Worm (Caenorhabditis elegans) whole organism, L2 larva: ENCODE data around the gene ifp-1.

ENCODE experiments used
- C34F6.9 ChIP-seq: fragments of 150-350 bp; optimal IDR thresholded peaks from 2 replicates; lab custom pipeline; 2014; ENCODE audit warnings: missing biosample characterization, missing genetic modification characterization
- Y55F3AM.14 ChIP-seq: fragments of 200-800 bp; sonication (Bioruptor generic); optimal IDR thresholded peaks from 2 replicates; lab custom pipeline; 2018; ENCODE audit warnings: mild to moderate bottlenecking, missing genetic modification characterization, missing compliant biosample characterization
- ZK546.5 ChIP-seq: sonication (generic microtip); optimal IDR thresholded peaks from 2 replicates; lab custom pipeline; 2017; ENCODE audit warnings: missing biosample characterization, missing genetic modification characterization
- alr-1 ChIP-seq: fragments of 150-350 bp; optimal IDR thresholded peaks from 2 replicates; lab custom pipeline; 2014; ENCODE audit warnings: missing biosample characterization, missing genetic modification characterization
- ama-1 ChIP-seq: fragments of 150-350 bp; optimal IDR thresholded peaks from 2 replicates; lab custom pipeline; 2018; ENCODE audit warnings: inconsistent platforms
- blmp-1 ChIP-seq: sonication (generic microtip); optimal IDR thresholded peaks from 2 replicates; lab custom pipeline; 2017; ENCODE audit warnings: missing genetic modification characterization, mild to moderate bottlenecking, missing compliant biosample characterization, antibody characterized with exemption, moderate library complexity; ENCODE audit not compliant: insufficient read depth
- ceh-16 ChIP-seq: fragments of 150-350 bp; optimal IDR thresholded peaks from 2 replicates; lab custom pipeline; 2014; ENCODE audit warnings: missing biosample characterization, missing genetic modification characterization
- ceh-82 ChIP-seq: fragments of 150-350 bp; optimal IDR thresholded peaks from 2 replicates; lab custom pipeline; 2014; ENCODE audit warnings: missing biosample characterization, missing genetic modification characterization
- crh-2 ChIP-seq: sonication (generic microtip); optimal IDR thresholded peaks from 2 replicates; lab custom pipeline; 2017; ENCODE audit warnings: missing biosample characterization, missing genetic modification characterization
- dmd-4 ChIP-seq: sonication (generic microtip); optimal IDR thresholded peaks from 2 replicates; lab custom pipeline; 2017; ENCODE audit warnings: missing biosample characterization, missing genetic modification characterization
- egl-27 ChIP-seq: sonication (generic microtip); optimal IDR thresholded peaks from 3 replicates; lab custom pipeline; 2017; ENCODE audit warnings: missing biosample characterization, missing genetic modification reagents, missing genetic modification characterization
- elt-1 ChIP-seq: fragments of 150-350 bp; optimal IDR thresholded peaks from 2 replicates; lab custom pipeline; 2014; ENCODE audit warnings: missing biosample characterization, missing genetic modification characterization
- elt-3 ChIP-seq: sonication (generic microtip); optimal IDR thresholded peaks from 2 replicates; lab custom pipeline; 2017; ENCODE audit warnings: missing biosample characterization, missing genetic modification characterization
- fos-1 ChIP-seq: fragments of 150-350 bp; optimal IDR thresholded peaks from 2 replicates; lab custom pipeline; 2014; ENCODE audit warnings: missing biosample characterization, missing genetic modification characterization
- lin-11 ChIP-seq: fragments of 150-350 bp; sonication (generic microtip); optimal IDR thresholded peaks from 2 replicates; lab custom pipeline; 2014; ENCODE audit warnings: missing biosample characterization, missing genetic modification characterization, inconsistent platforms, mixed read lengths
- lin-39 ChIP-seq: fragments of 150-350 bp; optimal IDR thresholded peaks from 2 replicates; lab custom pipeline; 2014; ENCODE audit warnings: missing biosample characterization, missing genetic modification reagents, missing genetic modification characterization
- mab-5 ChIP-seq: fragments of 150-350 bp; optimal IDR thresholded peaks from 2 replicates; lab custom pipeline; 2014; ENCODE audit warnings: missing biosample characterization, missing genetic modification characterization
- mbf-1 ChIP-seq: sonication (generic microtip); optimal IDR thresholded peaks from 2 replicates; lab custom pipeline; 2017; ENCODE audit warnings: missing biosample characterization, missing genetic modification characterization
- mdl-1 ChIP-seq, 2 experiments: fragments of 150-350 bp in 1 of 2; sonication (generic microtip) in 1 of 2; optimal IDR thresholded peaks; 2 replicates each; lab custom pipeline; 2017; ENCODE audit warnings: missing biosample characterization in 2 of 2, missing genetic modification characterization in 2 of 2
- nhr-10 ChIP-seq: sonication (generic microtip); optimal IDR thresholded peaks from 2 replicates; lab custom pipeline; 2017; ENCODE audit warnings: missing biosample characterization, missing genetic modification characterization
- nhr-11 ChIP-seq: fragments of 150-350 bp; optimal IDR thresholded peaks from 2 replicates; lab custom pipeline; 2014; ENCODE audit warnings: missing biosample characterization, missing genetic modification characterization
- nhr-12 ChIP-seq: fragments of 150-350 bp; optimal IDR thresholded peaks from 2 replicates; lab custom pipeline; 2014; ENCODE audit warnings: missing biosample characterization, missing genetic modification characterization
- nhr-129 ChIP-seq: fragments of 150-350 bp; optimal IDR thresholded peaks from 2 replicates; lab custom pipeline; 2014; ENCODE audit warnings: missing biosample characterization, missing genetic modification characterization
- nhr-237 ChIP-seq: fragments of 150-350 bp; optimal IDR thresholded peaks from 2 replicates; lab custom pipeline; 2014; ENCODE audit warnings: missing biosample characterization, missing genetic modification characterization
- nhr-77 ChIP-seq: fragments of 150-350 bp; optimal IDR thresholded peaks from 2 replicates; lab custom pipeline; 2014; ENCODE audit warnings: missing biosample characterization, missing genetic modification characterization
- sem-4 ChIP-seq: fragments of 150-350 bp; optimal IDR thresholded peaks from 2 replicates; lab custom pipeline; 2014; ENCODE audit warnings: missing biosample characterization, missing genetic modification reagents, missing genetic modification characterization
- skn-1 ChIP-seq: sonication (generic microtip); optimal IDR thresholded peaks from 2 replicates; lab custom pipeline; 2017; ENCODE audit warnings: missing biosample characterization, missing genetic modification characterization
- sma-3 ChIP-seq: sonication (generic microtip); optimal IDR thresholded peaks from 2 replicates; lab custom pipeline; 2016; ENCODE audit warnings: missing genetic modification reagents, missing genetic modification characterization, missing compliant biosample characterization
- sma-9 ChIP-seq, 2 experiments: fragments of 150-350 bp in 1 of 2; sonication (generic microtip) in 1 of 2; optimal IDR thresholded peaks; 2 replicates each; lab custom pipeline; 2014 to 2016; ENCODE audit warnings: missing genetic modification characterization in 2 of 2, mild to moderate bottlenecking in 1 of 2, missing biosample characterization in 1 of 2, missing compliant biosample characterization in 1 of 2, missing genetic modification reagents in 1 of 2, moderate library complexity in 1 of 2
- snpc-4 ChIP-seq: fragments of 150-350 bp; optimal IDR thresholded peaks from 2 replicates; lab custom pipeline; 2014; ENCODE audit warnings: missing biosample characterization, missing genetic modification characterization
- unc-55 ChIP-seq: fragments of 150-350 bp; sonication (generic microtip); optimal IDR thresholded peaks from 3 replicates; lab custom pipeline; 2014; ENCODE audit warnings: missing biosample characterization, missing genetic modification reagents, missing genetic modification characterization
- zag-1 ChIP-seq: fragments of 150-350 bp; optimal IDR thresholded peaks from 2 replicates; lab custom pipeline; 2014; ENCODE audit warnings: missing biosample characterization, missing genetic modification characterization
- ztf-11 ChIP-seq: sonication (generic microtip); optimal IDR thresholded peaks from 2 replicates; lab custom pipeline; 2017; ENCODE audit warnings: missing biosample characterization, missing genetic modification characterization
- ztf-4 ChIP-seq: fragments of 150-350 bp; optimal IDR thresholded peaks from 2 replicates; lab custom pipeline; 2014; ENCODE audit warnings: missing biosample characterization, missing genetic modification characterization

The ifp-1 gene

DNA sequence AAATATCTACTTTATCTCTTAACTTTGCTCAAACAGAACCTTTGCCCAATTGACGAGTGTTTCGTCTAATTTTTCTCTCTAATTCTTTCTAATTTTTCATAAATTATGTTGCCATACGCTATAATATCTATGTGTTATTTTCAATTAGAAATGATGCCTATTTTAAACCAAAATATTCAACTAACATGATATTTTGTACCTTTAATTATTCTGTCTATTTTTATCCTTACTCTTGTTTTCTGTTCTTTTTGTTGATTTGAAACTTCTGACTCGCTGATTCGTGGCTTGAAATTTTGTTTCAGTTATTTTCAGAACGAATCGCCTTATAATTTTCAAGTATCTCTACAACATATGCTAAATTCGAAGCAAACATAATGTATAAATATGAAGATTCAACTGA lies 29.5 kb upstream of the ifp-1 start, which contains the start of gene F15G9.6:
Gene F15G9.6, plus strand, starts transcription at position 301 of the 400 bp plus-strand sequence.
- TF ChIP-seq ama-1 (no peak), ztf-4 (tag; lab: Kevin White, UChicago) (no peak), skn-1 (tag; lab: Kevin White, UChicago) (no peak), blmp-1 (no peak), alr-1 (tag; lab: Kevin White, UChicago) (no peak)

DNA sequence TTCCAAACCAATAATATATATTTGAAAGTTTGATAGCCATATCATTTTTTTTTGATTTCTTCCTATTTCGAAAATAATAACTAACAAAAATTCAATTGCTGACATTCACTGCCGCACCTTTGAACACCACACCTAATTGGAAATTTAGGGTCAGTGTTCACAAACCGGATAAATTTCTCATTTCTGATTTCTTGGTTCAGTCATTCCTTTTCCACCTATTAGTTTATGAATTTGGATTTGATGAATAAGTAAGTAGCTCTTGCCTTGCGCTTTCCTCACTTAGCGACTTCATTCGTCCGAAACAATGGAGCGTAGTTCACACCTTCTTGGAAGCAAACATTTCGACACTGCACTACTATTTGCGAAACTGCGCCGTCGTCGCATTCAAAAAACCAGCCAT lies 26.1 kb upstream of the ifp-1 start, which contains the start of gene F15G9.1:
Gene F15G9.1, plus strand, starts transcription at position 301 of the 400 bp plus-strand sequence.
- no peak for TF ChIP-seq ceh-82 (tag; lab: Kevin White, UChicago)
- no peak for TF ChIP-seq crh-2 (tag; lab: Kevin White, UChicago)
- TF ChIP-seq Y55F3AM.14 (GFP tag; lab: Kevin White, UChicago): no peak
- no peak for TF ChIP-seq ZK546.5 (tag; lab: Kevin White, UChicago)
- no peak for TF ChIP-seq ceh-16 (tag; lab: Kevin White, UChicago)
- TF ChIP-seq ama-1: no peak
- TF ChIP-seq nhr-10 (tag; lab: Kevin White, UChicago): no peak
- no peak for TF ChIP-seq skn-1 (tag; lab: Kevin White, UChicago)
- TF ChIP-seq nhr-11: no peak
- TF ChIP-seq ztf-4 (tag; lab: Kevin White, UChicago): no peak
- no peak for TF ChIP-seq lin-11 (tag; lab: Kevin White, UChicago)
- TF ChIP-seq mbf-1 (tag; lab: Kevin White, UChicago): no peak

DNA sequence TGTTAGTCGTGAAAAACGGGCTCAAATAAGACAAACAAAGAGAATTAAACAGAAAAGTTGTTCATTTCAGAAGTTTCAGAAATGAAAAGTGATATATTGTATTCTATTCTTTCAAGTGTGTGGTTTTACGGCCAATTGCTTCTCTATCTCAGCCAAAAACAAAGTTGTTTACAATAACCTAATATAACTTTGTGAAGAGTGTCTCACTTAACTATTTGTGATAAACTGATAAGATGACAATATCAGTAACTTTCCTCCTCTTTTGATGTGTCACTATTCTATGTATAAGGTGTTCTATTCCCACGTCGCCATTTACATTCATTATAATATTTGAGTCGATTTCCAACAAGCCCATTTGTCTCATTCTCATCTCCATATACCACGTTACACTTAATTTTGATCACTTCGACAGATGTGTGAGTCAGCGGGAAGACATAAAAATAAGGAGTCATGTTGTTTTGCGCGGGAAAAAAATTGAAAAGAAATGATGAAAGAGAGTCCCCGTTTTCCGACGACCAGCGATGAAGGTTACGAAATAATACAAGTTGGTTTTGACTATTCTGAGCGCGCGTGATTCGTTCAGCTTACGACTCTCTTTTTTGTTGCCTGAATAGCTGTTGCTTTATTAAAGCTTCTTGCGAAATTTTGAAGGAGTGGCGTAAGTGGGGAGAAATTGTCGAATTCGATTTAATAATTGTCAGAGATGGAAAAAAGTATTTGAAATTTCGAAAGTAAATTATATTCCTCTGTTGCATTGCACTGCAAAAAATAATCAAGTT lies 25.5 kb upstream of the ifp-1 start:
- peak; percentile 60 for TF ChIP-seq lin-39 (tag; lab: Kevin White, UChicago)
- TF ChIP-seq snpc-4 (tag; lab: Kevin White, UChicago): no peak
- peak; percentile 13 for TF ChIP-seq fos-1 (tag; lab: Kevin White, UChicago)
- peak; percentile 16 for TF ChIP-seq zag-1 (tag; lab: Kevin White, UChicago)
- peak; percentile 56 for TF ChIP-seq sma-9 (GFP tag; optimal IDR thresholded peaks at IDR 0.05; lab: Kevin White, UChicago)
- TF ChIP-seq sma-9 (tag; optimal IDR thresholded peaks at IDR 0.05; lab: Kevin White, UChicago): no peak
- no peak for TF ChIP-seq ztf-11
- TF ChIP-seq elt-1 (tag; lab: Kevin White, UChicago): no peak
- peak; percentile 67 for TF ChIP-seq nhr-129 (tag; lab: Kevin White, UChicago)
- no peak for TF ChIP-seq nhr-12 (tag; lab: Kevin White, UChicago)
- TF ChIP-seq unc-55 (GFP tag; lab: Kevin White, UChicago): peak; percentile 85
- peak; percentile 42 for TF ChIP-seq C34F6.9 (tag; lab: Kevin White, UChicago)

DNA sequence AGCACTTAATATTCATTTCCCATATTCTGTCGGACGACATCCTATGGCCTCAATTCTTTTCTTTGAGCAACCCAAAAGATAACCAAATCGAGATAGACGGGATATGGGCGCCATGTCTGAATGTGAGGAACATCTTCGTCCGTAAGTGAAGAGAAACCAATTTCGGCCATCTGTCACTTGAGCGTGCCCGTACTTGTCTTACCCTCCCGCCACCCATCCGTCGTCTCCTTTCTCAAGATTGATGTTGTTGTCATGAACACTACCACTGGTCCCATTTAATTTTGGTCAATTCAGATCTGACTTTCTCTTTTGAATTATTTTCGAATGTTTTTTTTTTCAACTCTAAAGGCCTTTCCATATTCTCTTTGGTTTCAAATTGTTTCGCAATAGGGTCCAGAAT lies 22.8 kb upstream of the ifp-1 start:
- TF ChIP-seq sma-3 (no peak), mab-5 (peak; percentile 16)

DNA sequence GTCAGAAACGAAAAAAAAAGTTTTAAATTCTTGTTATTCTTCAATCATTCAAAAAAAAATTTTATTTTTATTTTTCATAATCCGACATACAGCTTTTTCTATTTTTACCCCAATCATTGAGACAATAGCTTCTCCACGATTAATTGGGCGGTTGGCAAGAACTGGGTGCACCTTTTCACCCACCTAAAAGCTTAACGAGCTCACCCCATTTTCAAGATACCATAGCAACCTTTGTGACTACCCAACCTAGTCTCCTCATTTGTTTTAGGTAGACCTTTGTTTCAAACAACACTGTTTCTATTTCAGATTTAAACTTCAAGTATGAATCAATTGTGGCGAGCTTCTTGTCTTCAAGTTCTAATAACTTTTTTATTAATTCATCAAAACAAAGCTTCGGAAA lies 18.4 kb upstream of the ifp-1 start, which contains the start of gene dyf-7:
Gene dyf-7, plus strand, starts transcription at position 301 of the 400 bp plus-strand sequence.
- no peak for TF ChIP-seq unc-55 (GFP tag; lab: Kevin White, UChicago)
- no peak for TF ChIP-seq elt-3 (tag; lab: Kevin White, UChicago)

DNA sequence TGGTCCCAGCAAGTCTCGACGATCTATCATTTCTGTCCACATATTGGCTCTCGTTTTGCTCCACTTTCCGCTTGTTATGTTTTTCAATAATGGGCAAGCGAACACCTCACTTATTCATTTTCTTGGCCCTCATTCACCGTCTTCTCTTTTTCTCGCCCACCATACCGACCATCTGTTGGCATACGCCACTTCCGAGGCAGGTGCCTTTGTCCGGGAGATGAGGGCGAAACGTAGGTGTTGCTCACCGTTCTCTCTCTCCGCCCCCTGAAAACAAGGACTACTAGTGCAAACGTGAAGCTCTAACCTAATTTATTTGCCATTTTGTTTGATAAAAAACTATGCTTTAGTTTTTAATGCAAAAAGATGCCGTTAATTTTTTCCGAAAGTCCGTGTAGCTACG lies 17.7 kb upstream of the ifp-1 start:
- no peak for TF ChIP-seq nhr-237
- no peak for TF ChIP-seq snpc-4 (tag; lab: Kevin White, UChicago)
- no peak for TF ChIP-seq ama-1
- TF ChIP-seq mdl-1 (tag; optimal IDR thresholded peaks at IDR 0.05; lab: Kevin White, UChicago): no peak
- TF ChIP-seq alr-1 (tag; lab: Kevin White, UChicago): no peak
- TF ChIP-seq elt-1 (tag; lab: Kevin White, UChicago): no peak
- no peak for TF ChIP-seq sma-9 (GFP tag; optimal IDR thresholded peaks at IDR 0.05; lab: Kevin White, UChicago)
- no peak for TF ChIP-seq sma-9 (tag; optimal IDR thresholded peaks at IDR 0.05; lab: Kevin White, UChicago)
- no peak for TF ChIP-seq egl-27
- TF ChIP-seq zag-1 (tag; lab: Kevin White, UChicago): no peak
- no peak for TF ChIP-seq sem-4
- no peak for TF ChIP-seq crh-2 (tag; lab: Kevin White, UChicago)
- TF ChIP-seq lin-39 (tag; lab: Kevin White, UChicago): no peak
- TF ChIP-seq unc-55 (GFP tag; lab: Kevin White, UChicago): no peak
- no peak for TF ChIP-seq dmd-4 (tag; lab: Kevin White, UChicago)
- TF ChIP-seq nhr-12 (tag; lab: Kevin White, UChicago): no peak
- no peak for TF ChIP-seq nhr-77 (tag; lab: Kevin White, UChicago)
- TF ChIP-seq ZK546.5 (tag; lab: Kevin White, UChicago): no peak
